Fruit fly (Drosophila melanogaster): Measurements from ENCODE around the gene Tango6.

The Tango6 gene

DNA sequence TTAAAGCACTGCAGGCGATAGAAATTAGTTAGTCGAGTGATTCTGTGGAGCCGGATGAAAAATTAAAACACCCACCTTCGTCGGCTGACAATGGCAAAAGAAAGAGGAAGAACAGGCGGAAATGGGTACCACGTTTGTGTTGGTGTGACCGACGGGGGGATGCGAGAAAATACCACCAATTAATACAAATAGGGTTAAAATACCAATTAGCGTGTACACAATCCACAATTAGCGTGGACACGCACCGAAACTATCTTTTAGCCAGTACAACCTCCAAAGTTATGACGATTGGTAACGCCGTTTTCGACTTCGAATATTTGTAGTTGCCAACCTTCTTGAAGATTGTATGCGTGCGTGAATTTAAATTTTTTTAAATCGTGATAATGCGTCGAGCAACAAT, 40.3 kb downstream of the Tango6 start, which contains the start of gene RpL30 (continued):
- TF ChIP-seq Deaf1 (tag; optimal IDR thresholded peaks at IDR 0.05) (peak; percentile 60), CG13123 (GFP tag; optimal IDR thresholded peaks at IDR 0.05) (peak; percentile 82), usp (GFP tag; optimal IDR thresholded peaks at IDR 0.05) (no peak), CG14667 (GFP tag; IDR thresholded peaks at IDR 0.05) (peak; percentile 54), wek (GFP tag; optimal IDR thresholded peaks at IDR 0.05) (peak; percentile 90), CG4404 (GFP tag; IDR thresholded peaks at IDR 0.05) (peak; percentile 52; the same call in 1 of the 2 replicates), CG7839 (tag; optimal IDR thresholded peaks at IDR 0.05) (peak; percentile 85), HLHmδ (GFP tag; optimal IDR thresholded peaks at IDR 0.05) (peak; percentile 99), CG14014 (GFP tag; IDR thresholded peaks at IDR 0.05) (peak; percentile 90), CG6689 (GFP tag; IDR thresholded peaks at IDR 0.05) (peak; percentile 71), hbn (GFP tag; IDR thresholded peaks at IDR 0.05; ENCODE audit: partially characterized antibody) (peak; percentile 58), az2 (GFP tag; optimal IDR thresholded peaks at IDR 0.05) (peak; percentile 79), CG3163 (GFP tag; optimal IDR thresholded peaks at IDR 0.05) (peak; percentile 82), ewg (GFP tag; optimal IDR thresholded peaks at IDR 0.05) (peak; percentile 84), CG2120 (GFP tag; optimal IDR thresholded peaks at IDR 0.05) (peak; percentile 81), gro (GFP tag; optimal IDR thresholded peaks at IDR 0.05) (peak; percentile 90), eyg (GFP tag; optimal IDR thresholded peaks at IDR 0.05) (peak; percentile 86), Drgx (GFP tag; IDR thresholded peaks at IDR 0.05) (peak; percentile 60), CG2129 (GFP tag; IDR thresholded peaks at IDR 0.05; ENCODE audit: partially characterized antibody) (no peak), zen (tag; optimal IDR thresholded peaks at IDR 0.05) (peak; percentile 87), HLH54F (GFP tag; optimal IDR thresholded peaks at IDR 0.05) (peak; percentile 88), CG9817 (tag; optimal IDR thresholded peaks at IDR 0.05) (peak; percentile 80), Taf1 (GFP tag; IDR thresholded peaks at IDR 0.05) (peak; percentile 37; the same call in 1 of the 2 replicates), BtbVII (GFP tag; optimal IDR thresholded peaks at IDR 0.05) (peak; percentile 95), ATbp (GFP tag; optimal IDR thresholded peaks at IDR 0.05) (peak; percentile 91), CG1602 (GFP tag; optimal IDR thresholded peaks at IDR 0.05) (peak; percentile 65), CG34376 (GFP tag; optimal IDR thresholded peaks at IDR 0.05) (peak; percentile 98), CG17328 (GFP tag; IDR thresholded peaks at IDR 0.05) (peak; percentile 92), H15 (GFP tag; IDR thresholded peaks at IDR 0.05) (peak; percentile 87), ap (GFP tag; IDR thresholded peaks at IDR 0.05) (peak; percentile 61; the same call in 1 of the 2 replicates), sob (GFP tag; IDR thresholded peaks at IDR 0.05) (peak; percentile 93), Atf6 (GFP tag; IDR thresholded peaks at IDR 0.05) (peak; percentile 91), kah (GFP tag; optimal IDR thresholded peaks at IDR 0.05) (peak; percentile 88), tna (GFP tag; IDR thresholded peaks at IDR 0.05; ENCODE audit: partially characterized antibody) (no peak), gcm (GFP tag; optimal IDR thresholded peaks at IDR 0.05) (peak; percentile 87), Scr (GFP tag; IDR thresholded peaks at IDR 0.05; ENCODE audit: partially characterized antibody) (peak; percentile 65), btn (GFP tag; optimal IDR thresholded peaks at IDR 0.05) (peak; percentile 92), ems (GFP tag; optimal IDR thresholded peaks at IDR 0.05) (peak; percentile 88), ara (GFP tag; IDR thresholded peaks at IDR 0.05) (peak; percentile 86), Dip2 (GFP tag; IDR thresholded peaks at IDR 0.05) (no peak), CG10959 (GFP tag; IDR thresholded peaks at IDR 0.05) (peak; percentile 75), pita (GFP tag; optimal IDR thresholded peaks at IDR 0.05) (peak; percentile 100), zf30C (GFP tag; optimal IDR thresholded peaks at IDR 0.05) (peak; percentile 54), CG14965 (GFP tag; optimal IDR thresholded peaks at IDR 0.05; ENCODE audit: borderline replicate concordance) (peak; percentile 85), CG12104 (GFP tag; optimal IDR thresholded peaks at IDR 0.05) (peak; percentile 91), CG32772 (GFP tag; IDR thresholded peaks at IDR 0.05) (peak; percentile 41; the same call in 1 of the 2 replicates), Sry-δ (GFP tag; optimal IDR thresholded peaks at IDR 0.05) (peak; percentile 82), zen2 (GFP tag; IDR thresholded peaks at IDR 0.05; ENCODE audit: partially characterized antibody) (no peak), nau (GFP tag; optimal IDR thresholded peaks at IDR 0.05) (peak; percentile 91), jumu (GFP tag; optimal IDR thresholded peaks at IDR 0.05) (peak; percentile 83), Doc3 (GFP tag; IDR thresholded peaks at IDR 0.05; ENCODE audit: partially characterized antibody) (peak; percentile 26; the same call in 1 of the 3 replicates)
